Fruit fly (Drosophila melanogaster) whole organism, embryonic: ENCODE results near the gene CG14431.
A peak's percentile ranks its signal among the peaks of the same experiment; 100 is the strongest.

Experiments used
- Atf3 ChIP-seq: fragments of 200-800 bp; sonication (Bioruptor generic); optimal IDR thresholded peaks from 3 replicates; lab custom pipeline; 2016; ENCODE audit warnings: missing biosample characterization, missing genetic modification characterization
- B-H1 ChIP-seq: fragments of 200-800 bp; sonication (Bioruptor generic); IDR thresholded peaks from 3 replicates; pipeline ENCODE4 v1.3.6; 2022; ENCODE audit warnings: missing biosample characterization, missing genetic modification characterization
- CG10321 ChIP-seq: fragments of 200-800 bp; sonication (Bioruptor generic); IDR thresholded peaks from 2 replicates; pipeline ENCODE4 v1.3.6; 2022; ENCODE audit warnings: missing biosample characterization, missing genetic modification characterization
- CG11456 ChIP-seq: fragments of 200-800 bp; sonication (Bioruptor generic); IDR thresholded peaks from 3 replicates; pipeline ENCODE4 v1.3.6; 2022; ENCODE audit warnings: missing biosample characterization, missing genetic modification characterization
- CG1233 ChIP-seq: fragments of 200-800 bp; sonication (Bioruptor generic); optimal IDR thresholded peaks from 4 replicates; lab custom pipeline; 2018; ENCODE audit warnings: missing biosample characterization, mild to moderate bottlenecking, missing genetic modification characterization
- CG15073 ChIP-seq: fragments of 200-800 bp; sonication (Bioruptor generic); optimal IDR thresholded peaks from 2 replicates; lab custom pipeline; 2016; ENCODE audit warnings: missing biosample characterization, missing genetic modification characterization
- CG15514 ChIP-seq: fragments of 200-800 bp; sonication (Bioruptor generic); optimal IDR thresholded peaks from 3 replicates; lab custom pipeline; 2017; ENCODE audit warnings: missing biosample characterization, missing genetic modification characterization, mild to moderate bottlenecking, moderate library complexity, missing genetic modification reagents
- CG17829 ChIP-seq: fragments of 200-800 bp; optimal IDR thresholded peaks from 2 replicates; lab custom pipeline; 2019; ENCODE audit warnings: missing biosample characterization, mild to moderate bottlenecking, missing genetic modification characterization, moderate library complexity
- CG1792 ChIP-seq: fragments of 200-800 bp; sonication (Bioruptor generic); optimal IDR thresholded peaks from 2 replicates; lab custom pipeline; 2016; ENCODE audit warnings: missing biosample characterization, missing genetic modification characterization
- CG18011 ChIP-seq: fragments of 200-800 bp; sonication (Bioruptor generic); optimal IDR thresholded peaks from 2 replicates; lab custom pipeline; 2017; ENCODE audit warnings: missing biosample characterization, missing genetic modification characterization, mild to moderate bottlenecking, moderate library complexity, missing genotype
- CG3065 ChIP-seq: fragments of 200-800 bp; sonication (Bioruptor generic); optimal IDR thresholded peaks from 2 replicates; lab custom pipeline; 2016; ENCODE audit warnings: missing biosample characterization, missing genetic modification characterization
- CG3726 ChIP-seq: fragments of 200-800 bp; sonication (Bioruptor generic); IDR thresholded peaks from 3 replicates; pipeline ENCODE4, ENCODE4 v1.3.6; 2022; ENCODE audit warnings: missing biosample characterization, missing genetic modification characterization
- CG4404 ChIP-seq: fragments of 200-800 bp; sonication (Bioruptor generic); IDR thresholded peaks from 2 replicates; pipeline ENCODE4 v1.3.6; 2022; ENCODE audit warnings: missing biosample characterization, missing genetic modification characterization
- CG4854 ChIP-seq: fragments of 200-800 bp; sonication (Bioruptor generic); optimal IDR thresholded peaks from 2 replicates; lab custom pipeline; 2016; ENCODE audit warnings: missing biosample characterization, missing genetic modification characterization, inconsistent platforms
- CG6175 ChIP-seq: fragments of 200-800 bp; sonication (Bioruptor generic); IDR thresholded peaks from 3 replicates; pipeline ENCODE4 v1.3.6; 2022; ENCODE audit warnings: missing biosample characterization, missing genetic modification characterization
- CG6654 ChIP-seq: fragments of 200-800 bp; sonication (Bioruptor generic); optimal IDR thresholded peaks from 2 replicates; lab custom pipeline; 2017; ENCODE audit warnings: missing biosample characterization, mild to moderate bottlenecking, missing genetic modification characterization
- CG7271 ChIP-seq: fragments of 200-800 bp; sonication (Bioruptor generic); optimal IDR thresholded peaks from 2 replicates; lab custom pipeline; 2018; ENCODE audit warnings: missing biosample characterization, mild to moderate bottlenecking, missing genetic modification characterization, moderate library complexity
- CG7556 ChIP-seq: fragments of 200-800 bp; sonication (Bioruptor generic); optimal IDR thresholded peaks from 2 replicates; lab custom pipeline; 2017; ENCODE audit warnings: missing biosample characterization, mild to moderate bottlenecking, missing genetic modification characterization
- CG7963 ChIP-seq: fragments of 200-800 bp; sonication (Bioruptor generic); IDR thresholded peaks from 3 replicates; pipeline ENCODE4 v1.3.6; 2022; ENCODE audit warnings: missing biosample characterization, missing genetic modification characterization; ENCODE audit not compliant: partially characterized antibody
- CG8290 ChIP-seq, 3 experiments: fragments of 200-800 bp; sonication (Bioruptor generic); optimal IDR thresholded peaks; 2 replicates each; lab custom pipeline; 2016 to 2019; ENCODE audit warnings: missing biosample characterization in 3 of 3, missing genetic modification characterization in 3 of 3, mild to moderate bottlenecking in 2 of 3, moderate library complexity in 1 of 3
- CG9797 ChIP-seq: fragments of 200-800 bp; sonication (Bioruptor generic); optimal IDR thresholded peaks from 3 replicates; lab custom pipeline; 2018; ENCODE audit warnings: missing biosample characterization, mild to moderate bottlenecking, missing genetic modification characterization
- CTCF ChIP-seq: fragments of 200-800 bp; sonication (Bioruptor generic); optimal IDR thresholded peaks from 2 replicates; lab custom pipeline; 2017; ENCODE audit warnings: missing biosample characterization, mild to moderate bottlenecking, missing genetic modification characterization, moderate library complexity
- Deaf1 ChIP-seq: fragments of 200-800 bp; optimal IDR thresholded peaks from 3 replicates; lab custom pipeline; 2019; ENCODE audit warnings: missing biosample characterization, mild to moderate bottlenecking, missing genetic modification characterization, moderate library complexity
- Dip2 ChIP-seq: fragments of 200-800 bp; sonication (Bioruptor generic); IDR thresholded peaks from 2 replicates; pipeline ENCODE4 v1.3.6; 2022; ENCODE audit warnings: missing biosample characterization, missing genetic modification characterization
- ERR ChIP-seq: fragments of 200-800 bp; sonication (Bioruptor generic); optimal IDR thresholded peaks from 2 replicates; lab custom pipeline; 2016; ENCODE audit warnings: missing biosample characterization, missing genetic modification characterization
- Fer3 ChIP-seq: fragments of 200-800 bp; sonication (Bioruptor generic); optimal IDR thresholded peaks from 2 replicates; lab custom pipeline; 2018; ENCODE audit warnings: missing biosample characterization, mild to moderate bottlenecking, missing genetic modification characterization, moderate library complexity
- Hmx ChIP-seq: fragments of 200-800 bp; sonication (Bioruptor generic); optimal IDR thresholded peaks from 2 replicates; lab custom pipeline; 2016; ENCODE audit warnings: missing biosample characterization, missing genetic modification characterization
- Hr39 ChIP-seq: fragments of >200 bp; optimal IDR thresholded peaks from 2 replicates; lab custom pipeline; 2017
- MBD-R2 ChIP-seq: fragments of 200-800 bp; sonication (Bioruptor generic); IDR thresholded peaks from 2 replicates; pipeline ENCODE4 v1.3.6; 2022; ENCODE audit warnings: missing biosample characterization, missing genetic modification characterization
- NfI ChIP-seq: fragments of 200-800 bp; sonication (Bioruptor generic); optimal IDR thresholded peaks from 3 replicates; lab custom pipeline; 2018; ENCODE audit warnings: missing biosample characterization, mild to moderate bottlenecking, missing genetic modification characterization, moderate library complexity
- Opbp ChIP-seq: fragments of 200-800 bp; sonication (Bioruptor generic); IDR thresholded peaks from 3 replicates; pipeline ENCODE4 v1.3.6; 2022; ENCODE audit warnings: missing biosample characterization, missing genetic modification characterization; ENCODE audit not compliant: partially characterized antibody
- Ravus ChIP-seq: fragments of 200-800 bp; sonication (Bioruptor generic); IDR thresholded peaks from 2 replicates; pipeline ENCODE4 v1.3.6; 2022; ENCODE audit warnings: missing biosample characterization, missing genetic modification characterization
- Side ChIP-seq: fragments of 200-800 bp; sonication (Bioruptor generic); optimal IDR thresholded peaks from 2 replicates; lab custom pipeline; 2016; ENCODE audit warnings: missing biosample characterization, missing genetic modification characterization
- Sox102F ChIP-seq: fragments of 200-800 bp; sonication (Bioruptor generic); optimal IDR thresholded peaks from 2 replicates; lab custom pipeline; 2018; ENCODE audit warnings: missing biosample characterization, mild to moderate bottlenecking, missing genetic modification characterization, moderate library complexity
- crc ChIP-seq: fragments of 200-800 bp; sonication (Bioruptor generic); optimal IDR thresholded peaks from 2 replicates; lab custom pipeline; 2016; ENCODE audit warnings: missing biosample characterization, missing genetic modification characterization
- crp ChIP-seq, 2 experiments: fragments of 200-800 bp; sonication (Bioruptor generic); optimal IDR thresholded peaks; 2 replicates in 1 of 2; 3 replicates in 1 of 2; lab custom pipeline; 2017; ENCODE audit warnings: missing biosample characterization in 2 of 2, missing genetic modification characterization in 2 of 2, mild to moderate bottlenecking in 1 of 2, moderate library complexity in 1 of 2
- fd64A ChIP-seq: fragments of 200-800 bp; sonication (Bioruptor generic); optimal IDR thresholded peaks from 3 replicates; lab custom pipeline; 2018; ENCODE audit warnings: missing biosample characterization, mild to moderate bottlenecking, missing genetic modification characterization
- hb ChIP-seq: fragments of 200-800 bp; sonication (Bioruptor generic); IDR thresholded peaks from 3 replicates; pipeline ENCODE4 v1.3.6; 2022; ENCODE audit warnings: missing biosample characterization, missing genetic modification characterization; ENCODE audit not compliant: partially characterized antibody
- hkb ChIP-seq, 2 experiments: fragments of 200-800 bp in 1 of 2; fragments of >200 bp in 1 of 2; sonication (Bioruptor generic) in 1 of 2; IDR thresholded peaks in 1 of 2; optimal IDR thresholded peaks in 1 of 2; 2 replicates each; pipeline versions ENCODE4 v1.3.6 to Lab custom; 2017 to 2022; ENCODE audit warnings: missing biosample characterization in 1 of 2, missing genetic modification characterization in 1 of 2
- mirr ChIP-seq: fragments of 200-800 bp; sonication (Bioruptor generic); optimal IDR thresholded peaks from 3 replicates; lab custom pipeline; 2018; ENCODE audit warnings: missing biosample characterization, mild to moderate bottlenecking, missing genetic modification characterization
- pita ChIP-seq: fragments of 200-800 bp; sonication (Bioruptor generic); optimal IDR thresholded peaks from 2 replicates; lab custom pipeline; 2017; ENCODE audit warnings: missing biosample characterization, mild to moderate bottlenecking, missing genetic modification characterization
- sens ChIP-seq: fragments of 200-800 bp; sonication (Bioruptor generic); peaks from one replicate; lab custom pipeline; 2016; ENCODE audit warnings: missing biosample characterization, missing genetic modification characterization
- sna ChIP-seq: fragments of 200-800 bp; sonication (Bioruptor generic); IDR thresholded peaks from 2 replicates; pipeline ENCODE4 v1.3.6; 2022; ENCODE audit warnings: missing biosample characterization, missing genetic modification characterization; ENCODE audit not compliant: partially characterized antibody
- tna ChIP-seq: fragments of 200-800 bp; sonication (Bioruptor generic); IDR thresholded peaks from 2 replicates; pipeline ENCODE4 v1.3.6; 2022; ENCODE audit warnings: missing biosample characterization, missing genetic modification characterization; ENCODE audit not compliant: partially characterized antibody
- trem ChIP-seq: fragments of 200-800 bp; optimal IDR thresholded peaks from 3 replicates; lab custom pipeline; 2019; ENCODE audit warnings: missing biosample characterization, mild to moderate bottlenecking, missing genetic modification characterization, moderate library complexity
- tx ChIP-seq: fragments of 200-800 bp; sonication (Bioruptor generic); optimal IDR thresholded peaks from 2 replicates; lab custom pipeline; 2016; ENCODE audit warnings: missing biosample characterization, missing genetic modification characterization
- unc-4 ChIP-seq: fragments of 200-800 bp; sonication (Bioruptor generic); IDR thresholded peaks from 2 replicates; pipeline ENCODE4 v1.3.6; 2022; ENCODE audit warnings: missing biosample characterization, missing genetic modification characterization; ENCODE audit not compliant: partially characterized antibody
- wek ChIP-seq: fragments of 200-800 bp; sonication (Bioruptor generic); optimal IDR thresholded peaks from 3 replicates; lab custom pipeline; 2018; ENCODE audit warnings: missing biosample characterization, mild to moderate bottlenecking, missing genetic modification characterization, moderate library complexity
- zfh2 ChIP-seq: fragments of 200-800 bp; sonication (Bioruptor generic); optimal IDR thresholded peaks from 2 replicates; lab custom pipeline; 2016; ENCODE audit warnings: missing biosample characterization, missing genetic modification characterization

The CG14431 gene

DNA sequence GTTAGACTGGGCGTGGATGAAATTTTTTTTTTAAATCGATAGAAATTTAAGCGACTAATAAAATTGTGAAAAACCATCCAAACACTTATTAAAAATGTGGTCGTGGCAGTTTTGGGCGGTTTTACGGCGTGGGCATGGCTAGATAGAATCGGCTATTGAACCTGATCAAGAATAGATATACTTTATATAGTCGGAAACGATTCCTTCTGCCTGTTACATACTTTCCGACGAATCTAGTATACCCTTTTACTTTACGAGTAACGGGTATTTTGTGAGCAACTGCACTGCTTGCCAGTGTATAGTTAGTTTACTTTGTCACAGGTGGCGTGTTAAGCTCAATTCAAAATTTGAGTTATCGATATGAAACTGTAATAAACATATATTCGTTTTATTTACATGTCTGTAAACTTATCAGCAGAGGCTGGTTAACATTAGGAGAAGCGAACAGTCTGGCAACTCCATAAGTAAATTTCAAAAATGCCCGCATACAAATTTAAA lies 106.9 kb downstream of the CG14431 start (continued):
- TF ChIP-seq unc-4, result peak; percentile 71
- TF ChIP-seq ERR (GFP tag; lab: Kevin White, UChicago), result peak; percentile 38
- TF ChIP-seq CG4854, result no peak
- no peak for TF ChIP-seq crp (GFP tag; optimal IDR thresholded peaks at IDR 0.05; lab: Kevin White, UChicago)
- no peak for TF ChIP-seq CG18011
- no peak for TF ChIP-seq CG6654 (GFP tag; lab: Kevin White, UChicago)
- TF ChIP-seq CG1233 (GFP tag; lab: Kevin White, UChicago), result peak; percentile 18
- peak; percentile 72 for TF ChIP-seq Side (GFP tag; lab: Kevin White, UChicago)
- TF ChIP-seq hb, result no peak
- TF ChIP-seq CG6175 (GFP tag; lab: Robert Waterston, UW), result no peak
- TF ChIP-seq CG7556 (GFP tag; lab: Kevin White, UChicago), result peak; percentile 37
- TF ChIP-seq CG7963 (GFP tag; lab: Robert Waterston, UW), result peak; percentile 46; the same call in 1 of the 3 replicates
- TF ChIP-seq CG10321 (GFP tag; lab: Robert Waterston, UW), result no peak
- TF ChIP-seq Fer3 (tag; lab: Kevin White, UChicago), result peak; percentile 14
- TF ChIP-seq CG7271 (tag; lab: Kevin White, UChicago), result no peak
- no peak for TF ChIP-seq Deaf1 (tag; lab: Kevin White, UChicago)
- no peak for TF ChIP-seq CG15073 (GFP tag; lab: Kevin White, UChicago)
- TF ChIP-seq NfI (GFP tag; lab: Kevin White, UChicago), result peak; percentile 40
- TF ChIP-seq wek (GFP tag; lab: Kevin White, UChicago), result no peak
- peak; percentile 27 for TF ChIP-seq zfh2 (GFP tag; lab: Kevin White, UChicago)
- TF ChIP-seq CG15514 (GFP tag; lab: Kevin White, UChicago), result peak; percentile 46
- peak; percentile 27 for TF ChIP-seq tx (GFP tag; lab: Kevin White, UChicago)
- peak; percentile 96 for TF ChIP-seq CTCF (GFP tag; lab: Kevin White, UChicago)
- TF ChIP-seq sens (GFP tag; lab: Kevin White, UChicago), result peak; percentile 93
- TF ChIP-seq hkb (optimal IDR thresholded peaks at IDR 0.05; lab: Kevin White, UChicago), result no peak
- peak; percentile 74 for TF ChIP-seq hkb (GFP tag; IDR thresholded peaks at IDR 0.05; lab: Robert Waterston, UW)
- TF ChIP-seq CG11456 (GFP tag; lab: Robert Waterston, UW), result peak; percentile 68; the same call in 2 of the 3 replicates
- peak; percentile 45; the same call in 1 of the 2 replicates for TF ChIP-seq sna
- peak; percentile 36 for TF ChIP-seq Sox102F (GFP tag; lab: Kevin White, UChicago)
- no peak for TF ChIP-seq Hr39 (lab: Kevin White, UChicago)
- TF ChIP-seq CG9797 (GFP tag; lab: Kevin White, UChicago), result no peak
- TF ChIP-seq CG8290 (GFP tag; optimal IDR thresholded peaks at IDR 0.05; lab: Kevin White, UChicago), result peak; percentile 37
- TF ChIP-seq CG8290 (tag; optimal IDR thresholded peaks at IDR 0.05; lab: Kevin White, UChicago), result peak in 1 of 2 experiments; percentile 89
- TF ChIP-seq trem (tag; lab: Kevin White, UChicago), result peak; percentile 48
- TF ChIP-seq mirr (GFP tag; lab: Kevin White, UChicago), result no peak
- TF ChIP-seq Dip2, result peak; percentile 93
- peak; percentile 58; the same call in 1 of the 2 replicates for TF ChIP-seq tna (GFP tag; lab: Robert Waterston, UW)
- TF ChIP-seq CG4404 (GFP tag; lab: Robert Waterston, UW), result no peak
- TF ChIP-seq Atf3 (GFP tag; lab: Kevin White, UChicago), result no peak
- TF ChIP-seq Ravus (GFP tag; lab: Robert Waterston, UW), result no peak
- peak; percentile 68; the same call in 2 of the 3 replicates for TF ChIP-seq Opbp (GFP tag; lab: Robert Waterston, UW)
- peak; percentile 43 for TF ChIP-seq crc (GFP tag; lab: Kevin White, UChicago)
- peak; percentile 46; the same call in 1 of the 2 replicates for TF ChIP-seq MBD-R2
- 0 out of 3 replicates have a peak, but pooled peaks have one; percentile 19 for TF ChIP-seq CG3726 (GFP tag; lab: Robert Waterston, UW)
- TF ChIP-seq B-H1 (GFP tag; lab: Robert Waterston, UW), result no peak; the same call in 2 of the 3 replicates
- peak; percentile 18 for TF ChIP-seq pita
- no peak for TF ChIP-seq Hmx (GFP tag; lab: Kevin White, UChicago)
- no peak for TF ChIP-seq CG1792
- TF ChIP-seq CG17829 (tag; lab: Kevin White, UChicago), result peak; percentile 42
- no peak for TF ChIP-seq CG3065 (GFP tag; lab: Kevin White, UChicago)
- TF ChIP-seq fd64A (GFP tag; lab: Kevin White, UChicago), result no peak
